Fruit fly (Drosophila melanogaster) S2 (cell line): ENCODE data around the gene Tdh.

ENCODE experiments used
- CG8478 ChIP-seq: fragments of >200 bp; optimal IDR thresholded peaks from 2 replicates; lab custom pipeline; 2018
- CTCF ChIP-seq, 2 experiments: fragments of >200 bp; optimal IDR thresholded peaks; 2 replicates each; lab custom pipeline; 2018

dm6 chr3L:20505732-20506131 is 39.0 kb downstream of the Tdh start, which contains the start of gene CG5078:
- no peak for TF ChIP-seq CTCF (optimal IDR thresholded peaks at IDR 0.05; lab: Kevin White, UChicago)
- TF ChIP-seq CG8478 (lab: Kevin White, UChicago) = no peak
